Fruit fly (Drosophila melanogaster): Measurements from ENCODE around the gene CG42233.

Gene CG42233

DNA sequence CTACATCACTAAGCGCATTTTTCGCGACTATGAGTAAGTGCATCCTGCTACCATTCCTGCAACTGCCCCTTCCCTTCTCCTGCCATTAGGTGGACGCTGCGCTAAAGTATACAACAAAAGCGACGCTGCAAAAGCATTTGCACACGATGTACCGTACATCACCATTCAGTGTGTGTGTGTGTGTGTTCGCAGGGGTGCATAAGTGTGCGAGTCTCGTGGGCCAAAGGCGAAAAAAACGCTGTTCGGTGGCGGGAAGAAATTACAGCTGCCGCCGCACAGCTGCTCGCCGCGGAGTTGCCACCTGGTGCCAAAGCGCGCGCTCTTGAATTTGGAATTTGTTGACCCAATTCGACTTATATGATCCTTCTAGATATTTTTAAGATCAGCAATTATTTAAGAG, 10.6 kb downstream of the CG42233 start:
- TF ChIP-seq CG4496 (GFP tag; IDR thresholded peaks at IDR 0.05) (0 out of 3 replicates have a peak, but pooled peaks have one; percentile 27), CG12605 (GFP tag; IDR thresholded peaks at IDR 0.05) (peak; percentile 18; the same call in 1 of the 2 replicates), EcR (GFP tag; optimal IDR thresholded peaks at IDR 0.05) (no peak)

DNA sequence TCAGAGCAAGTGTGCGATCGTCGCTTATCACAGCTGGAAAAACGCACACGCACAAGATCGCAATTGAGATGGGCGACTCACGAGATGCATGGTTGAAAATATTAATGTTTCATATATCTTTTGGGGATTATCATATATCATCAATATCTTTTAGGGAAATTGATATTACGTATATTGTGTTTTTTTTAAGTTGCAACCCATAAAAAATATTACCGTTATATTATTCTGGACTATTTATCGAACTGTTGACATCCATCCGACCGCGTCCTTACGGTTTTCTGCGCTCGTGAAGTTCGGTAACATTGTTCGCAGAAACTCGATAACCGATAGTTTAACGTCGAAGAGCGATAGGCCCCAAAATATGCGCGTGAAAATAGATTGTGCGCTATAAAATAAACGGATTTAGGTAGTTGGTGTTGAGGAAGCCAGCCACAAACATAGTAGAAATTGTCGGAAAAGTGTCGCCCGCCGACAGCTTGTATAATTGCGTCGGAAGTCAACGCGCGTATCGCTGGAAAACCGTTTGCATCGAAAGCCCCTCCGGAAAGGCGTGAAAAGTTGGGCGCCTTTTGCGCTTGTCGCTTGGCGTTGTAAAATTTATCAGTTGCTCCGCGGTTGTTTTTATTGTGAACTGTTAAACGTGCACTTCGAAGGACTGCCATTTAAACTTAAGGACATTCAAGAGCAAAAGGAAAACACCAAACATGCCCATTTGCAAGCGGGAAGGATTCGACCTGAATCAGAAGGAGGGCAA, 11.2 kb downstream of the CG42233 start, which contains the start of the genes Mccc1 and Acf:
Gene Mccc1 (minus strand): TSS at position 244 of the 754 bp plus-strand sequence.
Gene Acf (plus strand): TSS at position 318 of the 754 bp plus-strand sequence.
- TF ChIP-seq Snoo (tag; optimal IDR thresholded peaks at IDR 0.05) (no peak), CG4496 (GFP tag; IDR thresholded peaks at IDR 0.05) (peak; percentile 57; the same call in 2 of the 3 replicates), CG32121 (GFP tag; IDR thresholded peaks at IDR 0.05) (no peak)

DNA sequence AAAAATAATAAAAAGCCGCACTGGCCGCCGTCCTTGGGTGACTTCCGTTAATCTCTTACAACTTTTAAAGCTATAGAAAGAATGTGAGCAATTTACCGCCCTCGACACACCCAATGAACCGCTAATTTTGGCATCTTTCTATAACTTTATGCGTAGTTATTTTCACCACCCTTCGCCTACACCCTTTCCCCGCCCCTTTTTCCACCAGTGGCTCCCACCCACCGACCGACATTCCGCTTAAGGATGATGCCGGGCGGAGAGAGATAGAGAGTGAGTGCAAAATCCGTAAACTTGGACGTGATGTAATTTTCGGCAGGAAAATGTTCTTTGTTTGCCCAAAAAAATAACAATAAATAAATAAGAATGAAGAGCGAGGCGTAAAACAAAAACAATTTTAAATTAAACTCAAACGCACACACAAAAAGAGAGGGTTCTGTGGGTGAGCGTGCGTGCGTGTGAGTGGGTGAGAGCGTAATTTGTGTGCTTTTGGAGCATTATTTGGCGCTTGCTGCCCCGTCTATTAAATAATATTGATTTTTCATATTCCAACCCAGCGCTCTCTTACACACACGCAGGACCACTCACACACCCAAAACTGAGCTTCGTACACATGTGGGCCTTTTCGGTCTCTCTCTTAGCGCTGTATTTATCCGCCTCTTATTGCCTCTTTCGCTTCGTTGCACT, 27.5 kb downstream of the CG42233 start:
- TF ChIP-seq CG8159 (tag; optimal IDR thresholded peaks at IDR 0.05) = no peak

DNA sequence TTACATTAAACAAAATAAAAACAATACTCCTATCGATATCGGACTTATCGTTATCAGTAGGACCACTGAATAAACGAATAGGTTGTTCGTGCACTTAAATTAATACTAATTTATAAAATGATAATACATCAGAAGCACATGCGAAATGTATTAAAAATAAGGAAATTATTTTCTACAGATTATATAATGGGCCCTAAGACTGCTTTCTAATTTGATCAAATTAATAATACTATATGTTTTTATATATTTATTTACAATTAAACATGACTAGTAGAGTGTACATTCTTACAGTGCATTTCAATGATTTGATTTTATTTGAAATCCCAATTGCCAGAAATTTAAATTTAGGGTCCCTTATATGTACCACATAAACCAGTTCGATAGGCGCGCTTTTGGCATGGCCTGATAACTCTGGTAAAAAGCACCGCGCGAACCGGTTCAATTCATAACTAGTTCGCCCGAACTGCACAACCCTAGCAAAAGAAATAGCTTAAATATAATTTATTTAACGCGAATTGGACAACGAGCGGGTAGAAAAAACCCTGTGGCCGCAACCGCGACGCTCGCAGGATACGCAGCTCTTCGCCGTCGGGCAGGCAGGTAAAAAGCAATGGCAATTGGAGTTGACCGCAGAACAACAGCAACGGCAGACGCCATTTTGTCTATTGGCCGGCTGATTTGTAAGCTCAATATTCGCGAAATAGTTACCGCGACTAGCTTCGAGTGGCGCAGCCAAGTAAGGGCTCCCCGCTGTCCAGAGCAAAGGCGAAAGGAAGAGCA, 28.3 kb downstream of the CG42233 start, which contains the start of the genes CG2126 and faf:
Gene CG2126 (minus strand): TSS at position 70 of the 780 bp plus-strand sequence.
Gene faf (plus strand): TSS at position 438 of the 780 bp plus-strand sequence.
- peak; percentile 79 for TF ChIP-seq CG8159 (tag; optimal IDR thresholded peaks at IDR 0.05)
- no peak for TF ChIP-seq CG9948 (tag; optimal IDR thresholded peaks at IDR 0.05)
- TF ChIP-seq CG12605 (GFP tag; IDR thresholded peaks at IDR 0.05) = peak; percentile 53; the same call in 1 of the 2 replicates
- TF ChIP-seq CG17806 (tag; optimal IDR thresholded peaks at IDR 0.05) = peak; percentile 67
- no peak for TF ChIP-seq Pif1B (GFP tag; optimal IDR thresholded peaks at IDR 0.05)
- TF ChIP-seq EcR (GFP tag; optimal IDR thresholded peaks at IDR 0.05) = no peak
- peak; percentile 53 for TF ChIP-seq Snoo (tag; optimal IDR thresholded peaks at IDR 0.05)
- peak; percentile 70 for TF ChIP-seq CG4496 (GFP tag; IDR thresholded peaks at IDR 0.05)
- peak; percentile 65 for TF ChIP-seq CG15710 (tag; optimal IDR thresholded peaks at IDR 0.05)
- peak; percentile 51; the same call in 1 of the 2 replicates for TF ChIP-seq Ets98B (GFP tag; IDR thresholded peaks at IDR 0.05)
- peak; percentile 76 for TF ChIP-seq CG32121 (GFP tag; IDR thresholded peaks at IDR 0.05)
- TF ChIP-seq CG34367 (tag; optimal IDR thresholded peaks at IDR 0.05) = peak; percentile 55
- TF ChIP-seq CG13204 (GFP tag; optimal IDR thresholded peaks at IDR 0.05) = no peak
- peak; percentile 22; the same call in 1 of the 2 replicates for TF ChIP-seq rn (GFP tag; IDR thresholded peaks at IDR 0.05)

DNA sequence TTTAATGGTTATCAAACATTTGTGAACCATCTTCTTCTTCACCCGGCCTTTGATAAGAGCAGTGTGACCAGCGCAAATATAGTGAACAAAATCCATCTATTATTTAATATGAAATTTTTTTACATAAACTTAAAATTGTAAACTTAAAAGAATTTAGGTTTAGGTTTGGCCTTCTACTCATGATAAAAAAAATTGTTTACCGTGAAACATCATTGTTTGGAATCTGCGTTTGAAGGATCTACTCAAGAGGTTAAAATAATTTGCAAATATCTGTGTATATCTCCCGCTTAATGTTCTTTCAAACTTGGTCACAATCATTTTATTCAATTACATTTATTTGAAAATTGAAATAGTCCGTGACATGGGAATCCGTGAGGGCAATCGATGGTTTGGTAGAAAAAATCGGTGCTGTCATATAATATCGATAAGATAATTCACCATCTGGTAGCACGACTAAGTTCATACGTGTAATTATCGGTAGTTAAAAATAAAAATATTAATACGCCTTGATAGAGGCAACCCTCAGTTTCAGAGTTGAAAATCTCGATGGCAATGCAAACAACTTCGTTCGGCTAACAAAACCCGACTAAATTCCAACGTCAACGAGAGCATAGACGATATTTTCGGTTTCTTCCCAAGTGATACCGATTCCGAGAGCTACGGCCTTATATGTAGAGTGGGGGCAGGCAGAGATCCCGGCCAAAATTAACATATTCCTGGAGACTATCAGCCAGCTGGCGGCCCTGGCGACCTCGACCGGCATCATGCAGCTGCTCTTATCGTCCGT, 33.1 kb downstream of the CG42233 start, which contains the start of the genes betaGlu and sip3:
Gene betaGlu (minus strand): TSS at position 59 of the 787 bp plus-strand sequence.
Gene sip3 (plus strand): TSS at position 430 of the 787 bp plus-strand sequence.
- TF ChIP-seq CG13204 (GFP tag; optimal IDR thresholded peaks at IDR 0.05) = no peak
- no peak for TF ChIP-seq CG32121 (GFP tag; IDR thresholded peaks at IDR 0.05)
- TF ChIP-seq rn (GFP tag; IDR thresholded peaks at IDR 0.05) = no peak
- peak; percentile 5 for TF ChIP-seq Pif1B (GFP tag; optimal IDR thresholded peaks at IDR 0.05)

DNA sequence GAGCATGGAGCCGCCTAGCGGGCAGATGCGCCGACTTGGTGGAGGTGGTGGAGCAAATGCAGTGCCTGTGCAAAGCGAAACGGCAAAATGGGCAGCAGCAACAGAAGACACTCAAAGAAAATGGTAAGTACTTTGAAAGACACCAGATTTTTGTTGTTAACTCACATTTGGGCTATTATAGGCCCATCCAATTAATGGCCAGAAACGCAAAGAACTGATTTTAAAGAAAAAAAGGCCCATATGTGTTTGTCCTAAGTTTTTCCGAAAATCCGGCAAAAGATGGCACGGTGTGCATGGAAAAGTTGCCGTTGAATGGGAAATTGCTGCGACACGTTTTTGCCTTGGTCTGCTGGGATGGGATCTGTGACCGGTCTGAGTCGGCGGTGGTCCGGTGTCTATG, 36.9 kb downstream of the CG42233 start:
- TF ChIP-seq Ets98B (GFP tag; IDR thresholded peaks at IDR 0.05) (peak; percentile 89), CG12605 (GFP tag; IDR thresholded peaks at IDR 0.05) (peak; percentile 68), CG10348 (GFP tag; IDR thresholded peaks at IDR 0.05) (no peak), CG13204 (GFP tag; optimal IDR thresholded peaks at IDR 0.05) (no peak), rn (GFP tag; IDR thresholded peaks at IDR 0.05) (peak; percentile 63), CG9948 (tag; optimal IDR thresholded peaks at IDR 0.05) (peak; percentile 71), CG15710 (tag; optimal IDR thresholded peaks at IDR 0.05) (no peak), gl (tag; optimal IDR thresholded peaks at IDR 0.05) (no peak), CG8159 (tag; optimal IDR thresholded peaks at IDR 0.05) (peak; percentile 45), Pif1A (GFP tag; optimal IDR thresholded peaks at IDR 0.05) (peak; percentile 75), EcR (GFP tag; optimal IDR thresholded peaks at IDR 0.05) (no peak), CG4496 (GFP tag; IDR thresholded peaks at IDR 0.05) (peak; percentile 89), CG14655 (GFP tag; optimal IDR thresholded peaks at IDR 0.05) (peak; percentile 91), CG32121 (GFP tag; IDR thresholded peaks at IDR 0.05) (peak; percentile 85), CG8301 (tag; optimal IDR thresholded peaks at IDR 0.05) (peak; percentile 92), D1 (tag; optimal IDR thresholded peaks at IDR 0.05) (no peak), CG34367 (tag; optimal IDR thresholded peaks at IDR 0.05) (no peak), Snoo (tag; optimal IDR thresholded peaks at IDR 0.05) (no peak), fd96Ca (GFP tag; IDR thresholded peaks at IDR 0.05) (peak; percentile 93), Pif1B (GFP tag; optimal IDR thresholded peaks at IDR 0.05) (peak; percentile 53), CG17806 (tag; optimal IDR thresholded peaks at IDR 0.05) (peak; percentile 61)
